Fruit fly (Drosophila melanogaster): ENCODE measurements around the gene Ahcy.
A peak's percentile ranks its signal among the peaks of the same experiment; 100 is the strongest.

The Ahcy gene

DNA sequence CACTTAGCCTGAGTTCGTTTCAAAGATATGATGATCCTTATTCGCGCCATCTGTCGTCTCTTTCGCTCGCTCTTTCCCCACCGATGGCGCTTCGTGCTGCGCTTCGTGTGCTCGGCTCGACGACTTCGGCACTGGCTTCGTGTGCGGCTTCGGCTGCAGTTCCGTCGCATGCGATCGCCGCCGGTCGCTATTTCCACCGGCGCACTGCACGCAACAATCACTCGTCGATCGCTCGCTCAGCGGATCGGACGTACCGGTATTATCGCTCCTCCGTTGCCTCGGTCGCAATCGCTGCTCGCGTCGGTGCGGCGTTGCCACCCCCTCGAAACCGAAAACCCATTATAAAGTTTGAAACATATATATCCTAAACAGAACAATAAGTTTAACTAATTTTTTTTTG is 48.7 kb downstream of the Ahcy start (continued):
- TF ChIP-seq CG9437 (GFP tag; optimal IDR thresholded peaks at IDR 0.05) (no peak), ash1 (GFP tag; optimal IDR thresholded peaks at IDR 0.05) (no peak), CG2129 (GFP tag; IDR thresholded peaks at IDR 0.05; ENCODE audit: partially characterized antibody) (no peak), dm (GFP tag; optimal IDR thresholded peaks at IDR 0.05) (peak; percentile 6), cato (GFP tag; optimal IDR thresholded peaks at IDR 0.05; ENCODE audit: borderline replicate concordance) (no peak), CG8089 (GFP tag; optimal IDR thresholded peaks at IDR 0.05) (peak; percentile 19), CG6765 (GFP tag; optimal IDR thresholded peaks at IDR 0.05) (no peak), CG12104 (GFP tag; optimal IDR thresholded peaks at IDR 0.05) (no peak), CG11695 (GFP tag; IDR thresholded peaks at IDR 0.05) (no peak), usp (GFP tag; optimal IDR thresholded peaks at IDR 0.05) (no peak), CG17829 (tag; optimal IDR thresholded peaks at IDR 0.05) (peak; percentile 57), Xrp1 (GFP tag; IDR thresholded peaks at IDR 0.05) (peak; percentile 45; the same call in 1 of the 2 replicates), Sry-β (GFP tag; optimal IDR thresholded peaks at IDR 0.05) (no peak), Pdp1 (GFP tag; optimal IDR thresholded peaks at IDR 0.05) (peak in 1 of 2 experiments; percentile 15), CG6791 (GFP tag; IDR thresholded peaks at IDR 0.05; ENCODE audit: partially characterized antibody) (no peak), Kr (GFP tag; optimal IDR thresholded peaks at IDR 0.05) (no peak), HmgD (GFP tag; optimal IDR thresholded peaks at IDR 0.05) (no peak), ase (GFP tag; IDR thresholded peaks at IDR 0.05) (no peak), Aef1 (GFP tag; IDR thresholded peaks at IDR 0.05) (no peak), croc (GFP tag; conservative IDR thresholded peaks at IDR 0.05) (no peak), prd (optimal IDR thresholded peaks at IDR 0.05) (no peak), prd (GFP tag; IDR thresholded peaks at IDR 0.05) (0 out of 3 replicates have a peak, but pooled peaks have one; percentile 28), nau (GFP tag; optimal IDR thresholded peaks at IDR 0.05) (no peak), crc (GFP tag; optimal IDR thresholded peaks at IDR 0.05) (no peak), Dll (GFP tag; IDR thresholded peaks at IDR 0.05; ENCODE audit: partially characterized antibody) (no peak), Opbp (GFP tag; IDR thresholded peaks at IDR 0.05; ENCODE audit: partially characterized antibody) (peak; percentile 53; the same call in 1 of the 3 replicates), tgo (GFP tag; IDR thresholded peaks at IDR 0.05) (no peak), hkb (optimal IDR thresholded peaks at IDR 0.05) (no peak), hkb (GFP tag; IDR thresholded peaks at IDR 0.05) (peak; percentile 27; the same call in 1 of the 2 replicates), CG3726 (GFP tag; IDR thresholded peaks at IDR 0.05) (no peak), TFAM (GFP tag; optimal IDR thresholded peaks at IDR 0.05) (no peak), CG7839 (tag; optimal IDR thresholded peaks at IDR 0.05) (peak; percentile 17), fru (optimal IDR thresholded peaks at IDR 0.05) (no peak), ro (GFP tag; IDR thresholded peaks at IDR 0.05) (no peak), Gsc (GFP tag; IDR thresholded peaks at IDR 0.05) (no peak), CG12391 (tag; optimal IDR thresholded peaks at IDR 0.05) (peak; percentile 12), CG6689 (GFP tag; IDR thresholded peaks at IDR 0.05) (no peak), Nf-YA (GFP tag; IDR thresholded peaks at IDR 0.05) (0 out of 2 replicates have a peak, but pooled peaks have one; percentile 28), BtbVII (GFP tag; optimal IDR thresholded peaks at IDR 0.05) (no peak), pfk (GFP tag; optimal IDR thresholded peaks at IDR 0.05) (no peak), CG18619 (GFP tag; optimal IDR thresholded peaks at IDR 0.05) (no peak), Abd-B (GFP tag; optimal IDR thresholded peaks at IDR 0.05) (no peak), CrebB (tag; optimal IDR thresholded peaks at IDR 0.05) (no peak), CG15514 (GFP tag; optimal IDR thresholded peaks at IDR 0.05) (peak; percentile 35), Sox100B (GFP tag; optimal IDR thresholded peaks at IDR 0.05) (no peak), CG13296 (GFP tag; optimal IDR thresholded peaks at IDR 0.05) (no peak), CG9609 (GFP tag; optimal IDR thresholded peaks at IDR 0.05) (no peak), CG11247 (GFP tag; IDR thresholded peaks at IDR 0.05) (no peak), CG6654 (GFP tag; optimal IDR thresholded peaks at IDR 0.05) (no peak), CG12071 (GFP tag; optimal IDR thresholded peaks at IDR 0.05) (no peak), CoRest (tag; optimal IDR thresholded peaks at IDR 0.05) (peak; percentile 12), CG3065 (GFP tag; optimal IDR thresholded peaks at IDR 0.05) (no peak)
